Worm (Caenorhabditis elegans): ENCODE data around the gene C45B11.9.

C45B11.9 gene

DNA sequence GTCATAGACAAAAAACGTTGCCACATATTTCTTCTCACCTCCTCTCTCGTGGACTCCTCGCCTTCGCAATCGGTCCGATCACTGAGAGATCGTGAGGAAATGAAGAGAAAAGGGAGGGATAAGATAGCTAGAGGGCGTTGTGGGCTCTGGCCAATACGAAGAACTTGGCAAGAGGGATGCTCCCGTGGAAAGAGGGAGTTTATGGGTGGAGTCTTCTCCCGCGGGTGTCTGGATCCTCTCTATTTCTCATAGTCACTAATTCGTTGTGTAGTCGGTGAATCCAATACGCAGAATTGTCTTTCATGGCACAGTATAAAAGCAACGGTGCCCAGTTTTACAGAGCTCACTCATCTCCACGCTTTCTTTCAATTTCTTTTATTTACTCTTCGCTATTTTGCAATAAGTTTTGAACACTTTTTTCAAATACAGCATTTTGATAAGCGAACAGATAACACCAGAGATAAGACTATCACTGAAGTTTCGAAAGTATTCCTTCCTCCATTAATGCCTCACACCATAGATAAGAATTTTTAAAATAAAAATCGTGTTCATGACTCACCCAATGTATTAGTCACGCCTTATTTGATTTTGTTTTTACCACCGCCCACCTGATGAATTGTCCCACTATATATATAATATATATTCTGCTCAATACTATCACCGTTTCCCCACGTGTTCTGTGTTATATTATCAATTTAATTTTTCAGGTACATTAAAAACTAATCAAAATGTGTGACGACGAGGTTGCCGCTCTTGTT lies 40.4 kb downstream of the C45B11.9 start, which contains the start of gene act-1 (continued):
- TF ChIP-seq madf-8 (GFP tag; conservative IDR thresholded peaks at IDR 0.05) (no peak), F57A8.1 (GFP tag; optimal IDR thresholded peaks at IDR 0.05) (no peak), mcd-1 (GFP tag; IDR thresholded peaks at IDR 0.05) (peak; percentile 33; the same call in 1 of the 2 replicates), unc-130 (GFP tag; optimal IDR thresholded peaks at IDR 0.05) (no peak), lin-35 (GFP tag; optimal IDR thresholded peaks at IDR 0.05) (no peak), nhr-80 (tag; optimal IDR thresholded peaks at IDR 0.05) (peak; percentile 20), zfh-2 (GFP tag; conservative IDR thresholded peaks at IDR 0.05) (peak; percentile 83), efl-1 (GFP tag; optimal IDR thresholded peaks at IDR 0.05) (no peak), dpff-1 (tag; optimal IDR thresholded peaks at IDR 0.05) (no peak), aptf-2 (GFP tag; conservative IDR thresholded peaks at IDR 0.05) (no peak), F23B12.7 (tag; optimal IDR thresholded peaks at IDR 0.05; ENCODE audit: insufficient read depth) (no peak), let-607 (tag; optimal IDR thresholded peaks at IDR 0.05) (no peak), cebp-1 (GFP tag; IDR thresholded peaks at IDR 0.05) (no peak), cebp-1 (tag; optimal IDR thresholded peaks at IDR 0.05) (peak; percentile 7)

DNA sequence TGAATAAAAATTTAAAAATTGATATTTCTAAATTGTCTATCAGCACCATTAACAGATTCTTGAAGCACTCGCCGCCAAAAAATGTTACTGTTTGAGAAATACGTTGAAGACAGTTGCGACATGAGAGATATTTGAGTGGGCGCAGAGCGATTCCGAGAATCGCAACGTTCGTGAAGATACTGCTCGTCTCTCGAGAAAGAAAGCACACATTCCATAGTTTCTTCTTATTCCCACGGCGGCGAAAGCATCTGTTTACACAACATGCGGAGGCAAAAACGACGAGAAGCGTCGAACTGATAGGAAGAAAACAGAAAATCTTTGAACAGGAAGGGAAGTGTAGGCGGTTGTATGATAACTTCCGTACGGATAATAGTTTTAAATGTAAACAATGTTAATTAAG lies 42.4 kb downstream of the C45B11.9 start:
- TF ChIP-seq aptf-2 (GFP tag; conservative IDR thresholded peaks at IDR 0.05) (no peak), K11D2.4 (GFP tag; IDR thresholded peaks at IDR 0.05) (0 out of 2 replicates have a peak, but pooled peaks have one; percentile 15), snpc-1.3 (tag; optimal IDR thresholded peaks at IDR 0.05; ENCODE audit: insufficient read depth) (no peak), K12H6.12 (tag; optimal IDR thresholded peaks at IDR 0.05) (peak; percentile 15), mes-4 (tag; optimal IDR thresholded peaks at IDR 0.05) (no peak), Y56A3A.18 (GFP tag; IDR thresholded peaks at IDR 0.05) (no peak), zim-3 (tag; optimal IDR thresholded peaks at IDR 0.05) (no peak), mel-28 (tag; optimal IDR thresholded peaks at IDR 0.05; ENCODE audit: borderline replicate concordance) (no peak), somi-1 (GFP tag; optimal IDR thresholded peaks at IDR 0.05) (peak; percentile 42), lin-26 (GFP tag; IDR thresholded peaks at IDR 0.05) (no peak), B0035.1 (tag; optimal IDR thresholded peaks at IDR 0.05) (no peak), F23B12.7 (tag; optimal IDR thresholded peaks at IDR 0.05; ENCODE audit: insufficient read depth) (no peak), lin-40 (tag; optimal IDR thresholded peaks at IDR 0.05) (peak; percentile 6), lag-1 (GFP tag; IDR thresholded peaks at IDR 0.05) (no peak), F52B5.7 (tag; optimal IDR thresholded peaks at IDR 0.05) (peak; percentile 46), pbrm-1 (GFP tag; IDR thresholded peaks at IDR 0.05) (no peak), aptf-3 (GFP tag; IDR thresholded peaks at IDR 0.05) (no peak), madf-8 (GFP tag; conservative IDR thresholded peaks at IDR 0.05) (no peak), egl-44 (GFP tag; IDR thresholded peaks at IDR 0.05) (no peak), C06A6.2 (GFP tag; conservative IDR thresholded peaks at IDR 0.05) (0 out of 2 replicates have a peak, but pooled peaks have one; percentile 44), die-1 (tag; optimal IDR thresholded peaks at IDR 0.05) (no peak), F37B4.10 (GFP tag; IDR thresholded peaks at IDR 0.05) (no peak), Y95B8A.8 (GFP tag; IDR thresholded peaks at IDR 0.05) (0 out of 2 replicates have a peak, but pooled peaks have one; percentile 9), ztf-18 (tag; optimal IDR thresholded peaks at IDR 0.05) (no peak), nfyb-1 (GFP tag; IDR thresholded peaks at IDR 0.05) (peak; percentile 40; the same call in 1 of the 2 replicates), attf-6 (GFP tag; IDR thresholded peaks at IDR 0.05) (no peak), ekl-4 (GFP tag; IDR thresholded peaks at IDR 0.05) (no peak)
